Worm (Caenorhabditis elegans): ENCODE data around the gene decr-1.2.

- no peak for TF ChIP-seq F22D6.2 (tag; optimal IDR thresholded peaks at IDR 0.05)
- TF ChIP-seq ceh-58 (GFP tag; IDR thresholded peaks at IDR 0.05) = no peak
- no peak for TF ChIP-seq nhr-90 (tag; optimal IDR thresholded peaks at IDR 0.05)
- TF ChIP-seq ztf-3 (GFP tag; optimal IDR thresholded peaks at IDR 0.05) = no peak
- no peak for TF ChIP-seq die-1 (tag; optimal IDR thresholded peaks at IDR 0.05)
- no peak for TF ChIP-seq F37B4.10 (GFP tag; IDR thresholded peaks at IDR 0.05)
- no peak for TF ChIP-seq Y56A3A.18 (GFP tag; IDR thresholded peaks at IDR 0.05)
- no peak for TF ChIP-seq lin-54 (GFP tag; optimal IDR thresholded peaks at IDR 0.05)
- no peak for TF ChIP-seq bed-2 (GFP tag; IDR thresholded peaks at IDR 0.05)
- no peak for TF ChIP-seq atf-7 (tag; optimal IDR thresholded peaks at IDR 0.05)
- no peak for TF ChIP-seq nhr-179 (tag; optimal IDR thresholded peaks at IDR 0.05)
- TF ChIP-seq snpc-3.4 (tag; optimal IDR thresholded peaks at IDR 0.05) = no peak
- no peak for TF ChIP-seq F57A8.1 (GFP tag; optimal IDR thresholded peaks at IDR 0.05)
These were observed 43.0 kb downstream of the decr-1.2 start for ce11 chrII:8588442-8588841.

Data from whole organism, young adult.